Worm (Caenorhabditis elegans) whole organism, young adult: ENCODE results near the gene ssq-3.

Source experiments
- D2030.7 ChIP-seq: fragments of 200-800 bp; sonication (Bioruptor generic); IDR thresholded peaks from 2 replicates; pipeline ENCODE4 v1.3.6; 2022; ENCODE audit warnings: missing genetic modification reagents, missing genetic modification characterization, missing compliant biosample characterization
- F22D6.2 ChIP-seq: sonication (generic microtip); optimal IDR thresholded peaks from 2 replicates; lab custom pipeline; 2016; ENCODE audit warnings: mild to moderate bottlenecking, missing genetic modification characterization, missing compliant biosample characterization
- F23B12.7 ChIP-seq: sonication (generic microtip); optimal IDR thresholded peaks from 2 replicates; lab custom pipeline; 2017; ENCODE audit warnings: missing genetic modification characterization, mild to moderate bottlenecking, missing compliant biosample characterization, antibody characterized with exemption, moderate library complexity; ENCODE audit not compliant: insufficient read depth
- F57A8.1 ChIP-seq: fragments of 200-800 bp; sonication (Bioruptor generic); optimal IDR thresholded peaks from 2 replicates; lab custom pipeline; 2018; ENCODE audit warnings: mild to moderate bottlenecking, missing genetic modification characterization, moderate library complexity, missing compliant biosample characterization
- Y79H2A.3 ChIP-seq: fragments of 200-800 bp; sonication (Bioruptor generic); conservative IDR thresholded peaks from 2 replicates; pipeline ENCODE4 v1.3.6; 2022; ENCODE audit warnings: missing genetic modification reagents, missing genetic modification characterization, missing compliant biosample characterization
- Y95B8A.8 ChIP-seq: fragments of 200-800 bp; sonication (Bioruptor generic); IDR thresholded peaks from 2 replicates; pipeline ENCODE4 v1.3.6; 2022; ENCODE audit warnings: missing genetic modification reagents, missing genetic modification characterization, missing compliant biosample characterization
- aptf-3 ChIP-seq: fragments of 200-800 bp; sonication (Bioruptor generic); IDR thresholded peaks from 2 replicates; pipeline ENCODE4 v1.3.6; 2022; ENCODE audit warnings: missing genetic modification characterization, missing compliant biosample characterization
- atf-7 ChIP-seq: sonication (generic microtip); optimal IDR thresholded peaks from 2 replicates; lab custom pipeline; 2017; ENCODE audit warnings: mild to moderate bottlenecking, missing genetic modification characterization, missing compliant biosample characterization
- attf-6 ChIP-seq: fragments of 200-800 bp; sonication (Bioruptor generic); IDR thresholded peaks from 2 replicates; pipeline ENCODE4 v1.3.6; 2022; ENCODE audit warnings: missing genetic modification reagents, missing genetic modification characterization, missing compliant biosample characterization
- ccch-3 ChIP-seq: fragments of 200-800 bp; sonication (Bioruptor generic); optimal IDR thresholded peaks from 2 replicates; lab custom pipeline; 2018; ENCODE audit warnings: mild to moderate bottlenecking, missing genetic modification characterization, missing compliant biosample characterization
- cebp-1 ChIP-seq, 2 experiments: fragments of 200-800 bp in 1 of 2; sonication (Bioruptor generic) in 1 of 2; sonication (generic microtip) in 1 of 2; IDR thresholded peaks in 1 of 2; optimal IDR thresholded peaks in 1 of 2; 2 replicates each; pipeline versions ENCODE4 v1.3.6 to Lab custom; 2017 to 2022; ENCODE audit warnings: missing compliant biosample characterization in 2 of 2, missing genetic modification characterization in 2 of 2, mild to moderate bottlenecking in 1 of 2, missing genetic modification reagents in 1 of 2, moderate library complexity in 1 of 2
- ceh-58 ChIP-seq: fragments of 200-800 bp; sonication (Bioruptor generic); IDR thresholded peaks from 2 replicates; pipeline ENCODE4 v1.3.6; 2022; ENCODE audit warnings: missing genetic modification characterization, missing compliant biosample characterization
- dpl-1 ChIP-seq: fragments of 150-350 bp; optimal IDR thresholded peaks from 2 replicates; lab custom pipeline; 2014; ENCODE audit warnings: missing biosample characterization, missing genetic modification reagents, missing genetic modification characterization
- ekl-4 ChIP-seq: fragments of 200-800 bp; sonication (Bioruptor generic); IDR thresholded peaks from 2 replicates; pipeline ENCODE4 v1.3.6; 2022; ENCODE audit warnings: missing genetic modification reagents, missing genetic modification characterization, missing compliant biosample characterization
- fkh-3 ChIP-seq: sonication (generic microtip); optimal IDR thresholded peaks from 2 replicates; lab custom pipeline; 2016; ENCODE audit warnings: mild to moderate bottlenecking, missing genetic modification characterization, missing compliant biosample characterization
- gei-17 ChIP-seq: fragments of 200-800 bp; sonication (Bioruptor generic); optimal IDR thresholded peaks from 2 replicates; lab custom pipeline; 2018; ENCODE audit warnings: mild to moderate bottlenecking, missing genetic modification characterization, missing compliant biosample characterization
- hlh-26 ChIP-seq: fragments of 200-800 bp; sonication (Bioruptor generic); conservative IDR thresholded peaks from 2 replicates; pipeline ENCODE4 v1.3.6; 2022; ENCODE audit warnings: missing genetic modification reagents, missing genetic modification characterization, missing compliant biosample characterization
- hsf-1 ChIP-seq: fragments of 200-800 bp; sonication (Bioruptor generic); IDR thresholded peaks from 2 replicates; pipeline ENCODE4 v1.3.6; 2022; ENCODE audit warnings: missing genetic modification reagents, missing genetic modification characterization, missing compliant biosample characterization
- let-526 ChIP-seq: fragments of 200-800 bp; sonication (Bioruptor generic); IDR thresholded peaks from 2 replicates; pipeline ENCODE4 v1.3.6; 2022; ENCODE audit warnings: missing genetic modification reagents, missing genetic modification characterization, missing compliant biosample characterization
- lin-26 ChIP-seq: fragments of 200-800 bp; sonication (Bioruptor generic); IDR thresholded peaks from 2 replicates; pipeline ENCODE4 v1.3.6; 2022; ENCODE audit warnings: missing genetic modification reagents, missing genetic modification characterization, missing compliant biosample characterization
- lin-54 ChIP-seq: fragments of 200-800 bp; sonication (Bioruptor generic); optimal IDR thresholded peaks from 2 replicates; lab custom pipeline; 2018; ENCODE audit warnings: mild to moderate bottlenecking, missing genetic modification characterization, missing compliant biosample characterization
- lir-1 ChIP-seq: fragments of 200-800 bp; sonication (Bioruptor generic); conservative IDR thresholded peaks from 2 replicates; pipeline ENCODE4 v1.3.6; 2022; ENCODE audit warnings: missing genetic modification reagents, missing genetic modification characterization, missing compliant biosample characterization
- mcd-1 ChIP-seq: fragments of 200-800 bp; sonication (Bioruptor generic); IDR thresholded peaks from 2 replicates; pipeline ENCODE4 v1.3.6; 2022; ENCODE audit warnings: missing genetic modification reagents, missing genetic modification characterization, missing compliant biosample characterization
- mel-28 ChIP-seq: sonication (generic microtip); optimal IDR thresholded peaks from 2 replicates; lab custom pipeline; 2016; ENCODE audit warnings: borderline replicate concordance, mild to moderate bottlenecking, missing genetic modification characterization, missing compliant biosample characterization
- nfya-1 ChIP-seq: sonication (generic microtip); optimal IDR thresholded peaks from 2 replicates; lab custom pipeline; 2017; ENCODE audit warnings: antibody characterized with exemption, missing compliant biosample characterization, missing genetic modification characterization, borderline replicate concordance; ENCODE audit not compliant: insufficient read depth
- nhr-179 ChIP-seq: sonication (generic microtip); optimal IDR thresholded peaks from 2 replicates; lab custom pipeline; 2016; ENCODE audit warnings: mild to moderate bottlenecking, missing genetic modification characterization, missing compliant biosample characterization
- pbrm-1 ChIP-seq: fragments of 200-800 bp; sonication (Bioruptor generic); IDR thresholded peaks from 2 replicates; pipeline ENCODE4 v1.3.6; 2022; ENCODE audit warnings: missing genetic modification reagents, missing genetic modification characterization, missing compliant biosample characterization
- snpc-1.3 ChIP-seq: sonication (generic microtip); optimal IDR thresholded peaks from 2 replicates; lab custom pipeline; 2017; ENCODE audit warnings: missing genetic modification characterization, mild to moderate bottlenecking, missing compliant biosample characterization, antibody characterized with exemption, moderate library complexity, missing genotype, missing genetic modification reagents; ENCODE audit not compliant: insufficient read depth
- snpc-3.4 ChIP-seq: sonication (generic microtip); optimal IDR thresholded peaks from 2 replicates; lab custom pipeline; 2017; ENCODE audit warnings: missing genetic modification characterization, mild to moderate bottlenecking, missing compliant biosample characterization, antibody characterized with exemption, moderate library complexity, missing genotype, missing genetic modification reagents
- snpc-4 ChIP-seq, 5 experiments: fragments of 150-350 bp in 1 of 5; sonication (generic microtip) in 4 of 5; optimal IDR thresholded peaks; 2 replicates each; lab custom pipeline; 2014 to 2018; ENCODE audit warnings: missing genetic modification characterization in 5 of 5, missing biosample characterization in 3 of 5, antibody characterized with exemption in 2 of 5, mild to moderate bottlenecking in 2 of 5, missing compliant biosample characterization in 2 of 5, missing genotype in 2 of 5, moderate library complexity in 2 of 5, missing genetic modification reagents in 1 of 5
- tlf-1 ChIP-seq: fragments of 200-800 bp; sonication (Bioruptor generic); optimal IDR thresholded peaks from 2 replicates; lab custom pipeline; 2018; ENCODE audit warnings: mild to moderate bottlenecking, missing genetic modification characterization, missing compliant biosample characterization
- zfh-2 ChIP-seq: fragments of 200-800 bp; sonication (Bioruptor generic); conservative IDR thresholded peaks from 2 replicates; pipeline ENCODE4 v1.3.6; 2022; ENCODE audit warnings: missing genetic modification reagents, missing genetic modification characterization, missing compliant biosample characterization
- ztf-18 ChIP-seq: sonication (generic microtip); optimal IDR thresholded peaks from 2 replicates; lab custom pipeline; 2016; ENCODE audit warnings: missing genotype, mild to moderate bottlenecking, missing genetic modification characterization, missing compliant biosample characterization
- ztf-26 ChIP-seq: sonication (generic microtip); optimal IDR thresholded peaks from 2 replicates; lab custom pipeline; 2017; ENCODE audit warnings: missing genetic modification characterization, missing compliant biosample characterization
- ztf-6 ChIP-seq: fragments of 200-800 bp; sonication (Bioruptor generic); IDR thresholded peaks from 2 replicates; pipeline ENCODE4 v1.3.6; 2022; ENCODE audit warnings: missing genetic modification reagents, missing genetic modification characterization, missing compliant biosample characterization

Gene ssq-3

ce11 chrIV:7149020-7149601 lies 37.7 kb downstream of the ssq-3 start, which contains the start of gene C34D4.4 (continued):
- TF ChIP-seq ztf-18 (tag; lab: Kevin White, UChicago): no peak
- TF ChIP-seq nfya-1 (tag; lab: Kevin White, UChicago): no peak
- no peak for TF ChIP-seq let-526 (GFP tag; lab: Robert Waterston, UW)
- 0 out of 2 replicates have a peak, but pooled peaks have one; percentile 9 for TF ChIP-seq mcd-1 (GFP tag; lab: Robert Waterston, UW)
- no peak for TF ChIP-seq lir-1 (GFP tag; lab: Robert Waterston, UW)
- 0 out of 2 replicates have a peak, but pooled peaks have one; percentile 21 for TF ChIP-seq pbrm-1
- TF ChIP-seq lin-54: peak; percentile 27
- peak; percentile 60; the same call in 1 of the 2 replicates for TF ChIP-seq cebp-1 (GFP tag; IDR thresholded peaks at IDR 0.05; lab: Robert Waterston, UW)
- peak; percentile 94 for TF ChIP-seq cebp-1 (tag; optimal IDR thresholded peaks at IDR 0.05; lab: Kevin White, UChicago)
- TF ChIP-seq D2030.7 (GFP tag; lab: Robert Waterston, UW): peak; percentile 14; the same call in 1 of the 2 replicates
- 0 out of 2 replicates have a peak, but pooled peaks have one; percentile 55 for TF ChIP-seq hsf-1 (GFP tag; lab: Robert Waterston, UW)

- TF ChIP-seq F23B12.7 (no peak), hlh-26 (GFP tag; lab: Robert Waterston, UW) (no peak), ceh-58 (no peak), dpl-1 (GFP tag; lab: Kevin White, UChicago) (no peak)
Measured at ce11 chrIV:7152409-7152808, 41.0 kb downstream of the ssq-3 start, which contains the start of gene col-113. col-113 (minus strand) TSS chrIV:7152509.

ce11 chrIV:7153362-7153761 lies 42.0 kb downstream of the ssq-3 start, which contains the start of gene C34D4.3:
C34D4.3 (plus strand) TSS chrIV:7153662.
- TF ChIP-seq hlh-26 (GFP tag; lab: Robert Waterston, UW) (no peak), snpc-3.4 (tag; lab: Kevin White, UChicago) (no peak), ekl-4 (no peak), zfh-2 (GFP tag; lab: Robert Waterston, UW) (no peak), Y79H2A.3 (no peak), ztf-6 (GFP tag; lab: Robert Waterston, UW) (no peak), ztf-26 (tag; lab: Kevin White, UChicago) (no peak), lin-26 (GFP tag; lab: Robert Waterston, UW) (no peak), pbrm-1 (no peak), ccch-3 (GFP tag; lab: Kevin White, UChicago) (no peak), atf-7 (no peak), snpc-1.3 (tag; lab: Kevin White, UChicago) (no peak), fkh-3 (tag; lab: Kevin White, UChicago) (no peak), snpc-4 (GFP tag; optimal IDR thresholded peaks at IDR 0.05; lab: Kevin White, UChicago) (no peak), snpc-4 (tag; optimal IDR thresholded peaks at IDR 0.05; lab: Kevin White, UChicago) (no peak), F57A8.1 (no peak), mel-28 (tag; lab: Kevin White, UChicago) (no peak), tlf-1 (no peak), gei-17 (GFP tag; lab: Kevin White, UChicago) (no peak)

ce11 chrIV:7154356-7154755 lies 43.0 kb downstream of the ssq-3 start, which contains the start of gene C34D4.2:
C34D4.2 (plus strand) TSS chrIV:7154656.
- TF ChIP-seq lir-1 (GFP tag; lab: Robert Waterston, UW) (no peak), mcd-1 (GFP tag; lab: Robert Waterston, UW) (no peak), Y95B8A.8 (GFP tag; lab: Robert Waterston, UW) (no peak), aptf-3 (no peak), nhr-179 (tag; lab: Kevin White, UChicago) (no peak), F22D6.2 (tag; lab: Kevin White, UChicago) (no peak), attf-6 (no peak)
